Fruit fly (Drosophila melanogaster) Kc167 (cell line): ENCODE results near the gene CG10555.

ENCODE experiments used
- Myc ChIP-seq: fragments of >200 bp; optimal IDR thresholded peaks from 2 replicates; lab custom pipeline; 2017; ENCODE audit warnings: missing external identifiers
- Sin3A ChIP-seq: fragments of >200 bp; optimal IDR thresholded peaks from 2 replicates; lab custom pipeline; 2018; ENCODE audit warnings: missing external identifiers
- h ChIP-seq: fragments of >200 bp; optimal IDR thresholded peaks from 3 replicates; lab custom pipeline; 2018; ENCODE audit warnings: missing external identifiers
- insv ChIP-seq: fragments of >200 bp; optimal IDR thresholded peaks from 3 replicates; lab custom pipeline; 2018; ENCODE audit warnings: missing external identifiers
- psq ChIP-seq: fragments of >200 bp; optimal IDR thresholded peaks from 2 replicates; lab custom pipeline; 2017; ENCODE audit warnings: missing external identifiers
- ttk ChIP-seq: sonication (Bioruptor generic); optimal IDR thresholded peaks from 2 replicates; lab custom pipeline; 2017; ENCODE audit warnings: missing external identifiers

CG10555 gene

DNA sequence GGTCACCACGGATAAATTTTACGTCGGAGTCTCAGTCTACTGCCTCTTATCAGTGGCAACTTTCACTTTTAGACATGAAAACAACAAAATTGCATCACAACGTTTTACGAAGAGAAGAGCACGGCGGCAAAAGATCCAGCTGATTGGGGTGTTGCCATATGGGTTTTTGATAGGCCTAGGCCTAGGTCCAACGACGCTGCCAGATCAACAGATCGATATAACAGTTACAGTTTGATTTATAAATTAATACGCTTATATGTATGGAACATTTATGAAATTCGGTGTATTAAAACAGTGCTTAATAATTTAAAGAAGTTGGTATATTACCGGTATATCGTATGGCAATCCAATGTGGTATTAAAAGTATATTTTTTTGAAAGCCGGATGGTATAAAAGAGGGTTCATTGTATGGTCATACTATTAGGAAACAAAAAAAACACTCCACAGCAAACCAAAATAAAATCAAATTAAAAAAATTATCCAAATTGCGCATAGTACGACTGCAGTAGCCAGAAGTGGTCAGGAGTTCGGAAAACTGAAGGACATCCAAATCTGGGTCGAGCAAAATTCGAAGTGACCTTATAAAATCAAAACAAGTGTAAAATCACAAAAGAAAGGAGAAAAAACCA lies 38.0 kb downstream of the CG10555 start, which contains the start of gene CG1440:
Gene CG1440 (plus strand): TSS at position 402 of the 629 bp plus-strand sequence.
- TF ChIP-seq insv (lab: Kevin White, UChicago) (no peak), h (lab: Kevin White, UChicago) (no peak), Sin3A (lab: Kevin White, UChicago) (no peak), Myc (lab: Kevin White, UChicago) (no peak), psq (lab: Kevin White, UChicago) (no peak), ttk (lab: Kevin White, UChicago) (no peak)

DNA sequence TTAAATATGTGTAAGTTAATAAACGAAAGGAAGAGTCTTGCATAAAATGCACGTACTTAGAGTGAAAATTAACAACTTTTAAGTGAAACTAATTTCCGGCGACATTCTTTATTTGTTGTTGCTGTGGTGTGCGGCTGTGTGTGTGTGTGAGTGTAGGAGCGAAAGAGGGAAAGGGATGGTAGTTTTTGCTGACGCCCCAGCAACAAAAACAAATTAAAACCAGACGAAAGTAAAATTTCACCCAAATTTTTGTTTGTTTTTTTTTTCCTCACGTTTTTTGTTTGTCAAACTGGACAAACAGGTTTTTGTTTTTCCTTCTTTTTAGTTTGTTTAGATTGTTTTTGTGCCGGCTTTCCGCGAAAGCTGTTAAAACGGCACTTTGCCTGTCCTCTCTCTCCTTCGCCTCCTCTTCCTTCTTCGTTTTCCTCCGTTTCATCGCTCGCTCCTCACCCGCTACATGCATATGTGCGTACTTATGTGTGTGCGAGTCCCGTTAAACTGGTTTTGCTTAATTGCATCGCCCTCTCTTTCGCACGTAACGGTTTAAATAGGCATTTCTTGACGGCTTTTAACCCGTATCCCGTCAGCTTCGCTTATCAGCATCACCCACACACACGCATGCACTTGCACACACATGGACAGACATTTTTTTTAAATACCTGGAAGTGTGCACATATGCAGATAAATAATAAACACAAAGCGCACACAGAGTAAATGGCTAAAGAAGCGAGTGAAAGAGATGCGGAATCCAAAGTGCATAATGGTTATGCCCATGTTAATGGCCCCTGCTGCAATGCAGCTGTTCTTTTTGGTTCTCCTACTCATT lies 38.8 kb downstream of the CG10555 start, which contains the start of gene Miga:
Gene Miga (minus strand): TSS at position 536 of the 826 bp plus-strand sequence.
- TF ChIP-seq Sin3A (lab: Kevin White, UChicago) (no peak), Myc (lab: Kevin White, UChicago) (no peak), ttk (lab: Kevin White, UChicago) (no peak), psq (lab: Kevin White, UChicago) (no peak), insv (lab: Kevin White, UChicago) (no peak), h (lab: Kevin White, UChicago) (no peak)

DNA sequence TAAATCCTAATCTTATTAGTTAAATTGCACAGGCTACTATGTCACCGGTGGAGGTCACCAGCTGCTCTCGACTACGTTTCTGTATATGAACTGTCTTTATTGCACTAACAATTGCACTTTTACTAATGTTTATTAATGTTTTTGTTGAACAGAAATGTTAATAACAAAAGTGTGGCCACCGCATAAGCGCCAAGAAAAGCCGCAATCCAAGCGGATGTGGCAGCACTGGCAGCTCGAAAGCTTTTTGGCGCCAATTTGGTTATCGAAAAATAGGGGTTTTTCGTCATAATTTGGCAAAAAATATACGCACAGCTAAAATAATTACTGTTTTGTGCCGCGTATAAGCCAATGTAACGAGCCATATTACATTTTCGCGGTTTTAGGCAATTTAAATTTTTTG lies 43.4 kb downstream of the CG10555 start, which contains the start of gene CG12123:
Gene CG12123 (minus strand): TSS at position 188 of the 400 bp plus-strand sequence.
- no peak for TF ChIP-seq Myc (lab: Kevin White, UChicago)
- no peak for TF ChIP-seq Sin3A (lab: Kevin White, UChicago)
- no peak for TF ChIP-seq ttk (lab: Kevin White, UChicago)
- TF ChIP-seq insv (lab: Kevin White, UChicago) = no peak
- TF ChIP-seq psq (lab: Kevin White, UChicago) = no peak
- no peak for TF ChIP-seq h (lab: Kevin White, UChicago)

DNA sequence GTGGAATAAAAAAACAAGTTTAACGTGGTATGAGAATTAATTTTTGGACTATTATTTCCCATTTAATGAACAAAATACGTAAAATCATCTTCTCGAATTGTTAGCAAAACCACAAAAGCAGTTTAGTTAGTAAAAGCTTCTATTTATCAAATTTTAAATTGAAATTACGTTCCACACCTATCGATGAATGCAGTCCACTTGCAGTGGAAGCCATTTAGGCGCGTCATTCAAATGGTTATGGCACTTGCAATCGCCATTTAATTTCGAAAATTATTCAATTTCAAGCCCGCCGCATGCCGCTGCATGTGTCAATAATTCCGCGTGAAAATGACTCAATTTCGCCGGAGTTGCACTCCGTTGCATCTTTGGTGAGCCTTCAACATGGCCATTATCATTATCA lies 44.2 kb downstream of the CG10555 start:
- no peak for TF ChIP-seq ttk (lab: Kevin White, UChicago)
- TF ChIP-seq Myc (lab: Kevin White, UChicago) = no peak
- no peak for TF ChIP-seq insv (lab: Kevin White, UChicago)
- TF ChIP-seq psq (lab: Kevin White, UChicago) = no peak
- TF ChIP-seq Sin3A (lab: Kevin White, UChicago) = no peak

DNA sequence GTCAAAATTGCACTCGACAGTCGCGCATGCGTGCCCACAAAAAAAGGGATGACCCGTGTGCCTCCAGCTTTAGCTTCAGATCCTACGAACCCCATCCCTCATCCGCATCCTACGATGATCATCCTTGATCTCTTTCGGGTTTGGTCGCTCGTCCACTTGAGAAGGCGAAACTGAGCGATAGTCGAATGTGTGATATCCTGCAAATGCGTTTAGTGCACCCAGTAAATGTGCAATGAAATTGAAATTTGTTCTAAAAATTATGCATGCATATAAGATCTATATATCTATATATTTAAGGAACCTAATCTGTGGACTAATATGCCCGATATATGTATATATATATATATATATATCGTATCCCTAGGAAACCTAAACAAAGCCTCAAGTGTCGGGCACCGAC lies 45.5 kb downstream of the CG10555 start:
- TF ChIP-seq psq (lab: Kevin White, UChicago) = no peak
- TF ChIP-seq ttk (lab: Kevin White, UChicago) = no peak
- no peak for TF ChIP-seq h (lab: Kevin White, UChicago)
- TF ChIP-seq Sin3A (lab: Kevin White, UChicago) = no peak
- no peak for TF ChIP-seq Myc (lab: Kevin White, UChicago)
- no peak for TF ChIP-seq insv (lab: Kevin White, UChicago)

DNA sequence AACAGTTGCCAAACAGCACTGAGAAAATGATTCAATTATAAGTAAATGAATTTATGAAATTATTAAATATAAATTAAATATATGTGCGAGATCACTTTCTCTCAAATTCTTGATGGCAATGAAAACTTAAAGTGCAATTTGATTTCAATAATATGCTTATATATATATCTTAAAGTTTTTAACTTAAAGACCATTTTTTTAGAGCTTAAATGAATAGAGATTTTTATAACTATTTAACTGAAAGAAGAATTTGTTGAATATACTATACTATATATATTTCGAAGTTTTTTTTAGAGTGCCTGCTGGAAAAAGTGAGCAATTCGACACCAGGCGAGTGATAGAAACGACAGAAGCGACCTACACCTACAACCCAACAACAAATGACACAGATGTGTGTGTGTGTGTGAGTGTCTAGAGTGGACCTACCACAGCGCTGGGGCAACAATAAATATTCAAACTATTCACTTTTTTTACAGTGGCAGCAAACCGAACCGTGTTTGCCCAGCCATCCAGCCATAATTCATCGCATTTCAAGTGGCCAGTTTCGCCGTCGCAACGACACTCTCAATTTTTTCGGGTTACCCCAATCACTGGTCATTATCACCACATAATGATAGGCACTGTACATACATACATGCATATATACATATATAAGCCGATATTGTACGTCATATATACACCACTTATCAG lies 46.3 kb downstream of the CG10555 start:
- TF ChIP-seq ttk (lab: Kevin White, UChicago) (no peak), Sin3A (lab: Kevin White, UChicago) (no peak), psq (lab: Kevin White, UChicago) (no peak), Myc (lab: Kevin White, UChicago) (no peak), insv (lab: Kevin White, UChicago) (no peak), h (lab: Kevin White, UChicago) (no peak)

DNA sequence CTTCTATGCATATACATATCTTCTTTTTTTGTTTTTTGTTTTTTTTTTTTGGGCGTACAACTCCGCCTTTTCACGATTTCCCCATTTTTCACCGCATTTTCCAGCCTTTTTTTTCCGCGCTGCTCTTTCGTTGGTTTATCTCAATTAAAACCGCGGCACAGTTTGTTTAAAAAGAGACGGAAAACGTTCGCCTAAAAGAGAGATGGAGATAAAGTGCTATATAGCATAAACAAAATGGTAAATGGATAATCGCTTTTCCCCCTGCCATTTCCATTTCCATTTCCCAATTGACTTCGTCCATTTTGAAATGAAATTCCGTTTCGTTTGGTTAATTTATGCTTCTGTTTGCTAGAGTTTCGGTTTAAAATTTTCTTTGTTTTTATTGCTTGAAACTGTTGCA lies 48.4 kb downstream of the CG10555 start:
- no peak for TF ChIP-seq Myc (lab: Kevin White, UChicago)
- TF ChIP-seq h (lab: Kevin White, UChicago) = no peak
- TF ChIP-seq insv (lab: Kevin White, UChicago) = no peak
- TF ChIP-seq ttk (lab: Kevin White, UChicago) = no peak
- no peak for TF ChIP-seq psq (lab: Kevin White, UChicago)
- TF ChIP-seq Sin3A (lab: Kevin White, UChicago) = no peak

DNA sequence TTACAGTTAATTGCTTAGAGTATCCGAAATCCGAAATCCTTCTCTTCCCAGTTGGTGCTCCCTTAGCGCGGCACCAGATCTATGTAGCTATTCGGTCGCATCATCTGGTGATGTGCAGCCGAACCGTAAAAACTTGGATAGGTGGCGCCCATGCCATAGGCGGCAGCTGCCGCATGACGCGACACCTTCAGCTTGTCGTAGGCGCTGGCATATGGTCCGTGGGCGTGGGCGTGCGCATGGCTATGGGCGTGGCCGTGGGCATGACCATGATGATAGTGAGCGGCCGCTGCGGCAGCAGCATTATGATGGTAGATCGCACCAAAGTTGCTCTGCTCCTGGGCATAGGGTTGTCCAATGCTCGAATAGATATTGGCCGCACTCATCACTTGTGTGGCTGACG lies 49.4 kb downstream of the CG10555 start:
- TF ChIP-seq psq (lab: Kevin White, UChicago) (no peak), Myc (lab: Kevin White, UChicago) (no peak), insv (lab: Kevin White, UChicago) (no peak), ttk (lab: Kevin White, UChicago) (no peak), h (lab: Kevin White, UChicago) (no peak), Sin3A (lab: Kevin White, UChicago) (no peak)

DNA sequence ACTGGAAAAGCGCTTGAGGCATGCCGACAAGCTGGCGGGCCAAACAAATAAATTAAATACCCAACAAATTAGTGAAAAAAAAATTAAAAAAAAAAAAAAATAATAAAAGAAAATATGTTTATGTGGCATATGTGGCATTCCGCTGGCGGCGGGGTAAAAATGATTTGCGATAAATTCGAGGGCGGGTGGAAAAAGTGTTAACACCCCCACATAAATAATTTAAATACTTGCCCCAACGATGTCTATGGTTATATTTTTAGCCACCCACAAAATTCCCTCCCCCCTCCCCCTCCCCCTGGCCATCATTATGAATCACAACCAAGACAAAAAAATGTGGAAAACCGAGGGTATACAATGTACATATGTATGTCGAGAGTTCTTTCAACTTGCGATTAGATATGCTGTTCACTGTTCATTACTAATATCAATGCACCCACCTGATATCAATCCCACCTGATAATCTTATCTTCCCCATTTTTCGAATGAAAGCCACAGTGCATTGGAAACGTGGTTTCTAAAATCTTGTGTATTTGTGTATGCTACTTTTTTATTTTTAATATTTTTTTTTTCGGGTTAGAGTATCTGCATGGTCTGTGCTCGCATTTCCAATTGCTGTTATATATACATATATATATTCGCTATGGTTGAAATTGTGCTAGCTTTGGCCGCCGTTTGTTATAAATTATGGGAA lies 51.6 kb downstream of the CG10555 start:
- TF ChIP-seq h (lab: Kevin White, UChicago) (no peak), Myc (lab: Kevin White, UChicago) (no peak), insv (lab: Kevin White, UChicago) (no peak), Sin3A (lab: Kevin White, UChicago) (no peak), ttk (lab: Kevin White, UChicago) (no peak), psq (lab: Kevin White, UChicago) (no peak)

DNA sequence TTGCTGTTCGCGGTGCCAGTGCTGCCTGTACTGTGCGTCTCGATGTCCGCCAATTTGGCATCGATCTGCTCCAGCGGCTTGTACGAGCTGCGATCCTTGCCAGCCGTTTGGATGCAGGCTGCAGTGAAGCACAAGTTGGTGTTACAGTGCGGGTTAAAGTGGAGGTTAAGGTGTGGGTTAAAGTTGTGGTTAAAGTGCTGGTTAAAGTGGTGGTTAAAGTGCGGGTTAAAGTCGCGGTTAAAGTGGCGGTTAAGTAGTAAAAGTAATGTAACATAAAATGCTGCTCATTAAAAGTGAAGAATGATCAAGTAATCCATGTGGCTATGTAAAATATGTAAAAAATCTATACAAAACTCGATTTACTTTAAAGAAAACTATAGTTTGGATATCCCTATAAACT lies 53.4 kb downstream of the CG10555 start:
- TF ChIP-seq insv (lab: Kevin White, UChicago) = no peak
- TF ChIP-seq psq (lab: Kevin White, UChicago) = no peak
- no peak for TF ChIP-seq Myc (lab: Kevin White, UChicago)
- no peak for TF ChIP-seq Sin3A (lab: Kevin White, UChicago)
- no peak for TF ChIP-seq ttk (lab: Kevin White, UChicago)
- no peak for TF ChIP-seq h (lab: Kevin White, UChicago)
